Worm (Caenorhabditis elegans): ENCODE results near the gene nas-28.

- TF ChIP-seq snpc-4 (tag; optimal IDR thresholded peaks at IDR 0.05) = no peak
- no peak for TF ChIP-seq unc-39 (tag; optimal IDR thresholded peaks at IDR 0.05)
- no peak for TF ChIP-seq R02D3.7 (tag; optimal IDR thresholded peaks at IDR 0.05)
- TF ChIP-seq nhr-6 (tag; optimal IDR thresholded peaks at IDR 0.05) = no peak
These were observed 30.9 kb upstream of the nas-28 start, which contains the start of gene C23G10.10 for ce11 chrIII:6213915-6214314.

Measured in whole organism, L2 larva.